Worm (Caenorhabditis elegans): ENCODE measurements around the gene D1014.13.

ce11 chrV:8185737-8186136 lies 40.3 kb downstream of the D1014.13 start, which contains the start of gene F20D6.2:
- no peak for TF ChIP-seq med-1 (GFP tag; optimal IDR thresholded peaks at IDR 0.05; ENCODE audit: insufficient read depth)
- no peak for TF ChIP-seq flt-1 (GFP tag; IDR thresholded peaks at IDR 0.05)
- TF ChIP-seq T22C8.4 (GFP tag; IDR thresholded peaks at IDR 0.05) = no peak
- no peak for TF ChIP-seq ztf-29 (GFP tag; IDR thresholded peaks at IDR 0.05)
- TF ChIP-seq klf-2 (GFP tag; conservative IDR thresholded peaks at IDR 0.05) = no peak
- TF ChIP-seq tab-1 (GFP tag; IDR thresholded peaks at IDR 0.05) = no peak
- no peak for TF ChIP-seq cog-1 (tag; optimal IDR thresholded peaks at IDR 0.05)
- no peak for TF ChIP-seq ztf-23 (GFP tag; IDR thresholded peaks at IDR 0.05)

Measured in whole organism, midembryonic.